Worm (Caenorhabditis elegans) whole organism, young adult: ENCODE measurements around the gene lurp-4.

Source experiments
- F23B12.7 ChIP-seq: sonication (generic microtip); optimal IDR thresholded peaks from 2 replicates; lab custom pipeline; 2017; ENCODE audit warnings: missing genetic modification characterization, mild to moderate bottlenecking, missing compliant biosample characterization, antibody characterized with exemption, moderate library complexity; ENCODE audit not compliant: insufficient read depth
- K11D2.4 ChIP-seq: fragments of 200-800 bp; sonication (Bioruptor generic); IDR thresholded peaks from 2 replicates; pipeline ENCODE4 v1.3.6; 2022; ENCODE audit warnings: missing genetic modification reagents, missing genetic modification characterization, missing compliant biosample characterization
- aptf-2 ChIP-seq: fragments of 200-800 bp; sonication (Bioruptor generic); conservative IDR thresholded peaks from 2 replicates; pipeline ENCODE4 v1.3.6; 2022; ENCODE audit warnings: missing genetic modification reagents, missing genetic modification characterization, missing compliant biosample characterization
- lsy-27 ChIP-seq: sonication (generic microtip); optimal IDR thresholded peaks from 2 replicates; lab custom pipeline; 2017; ENCODE audit warnings: missing genetic modification characterization, mild to moderate bottlenecking, missing compliant biosample characterization, antibody characterized with exemption, missing genotype, borderline replicate concordance; ENCODE audit not compliant: insufficient read depth
- mel-28 ChIP-seq: sonication (generic microtip); optimal IDR thresholded peaks from 2 replicates; lab custom pipeline; 2016; ENCODE audit warnings: borderline replicate concordance, mild to moderate bottlenecking, missing genetic modification characterization, missing compliant biosample characterization
- pha-4 ChIP-seq: fragments of 150-350 bp; sonication (generic microtip); optimal IDR thresholded peaks from 2 replicates; lab custom pipeline; 2014; ENCODE audit warnings: missing biosample characterization, missing genetic modification reagents, missing genetic modification characterization
- rpc-1 ChIP-seq, 2 experiments: fragments of 150-350 bp in 1 of 2; sonication (generic microtip) in 1 of 2; optimal IDR thresholded peaks; 2 replicates each; lab custom pipeline; 2014 to 2018; ENCODE audit warnings: missing biosample characterization in 1 of 2, missing genetic modification characterization in 1 of 2, missing genetic modification reagents in 1 of 2, missing genotype in 1 of 2
- unc-62 ChIP-seq: fragments of 150-350 bp; optimal IDR thresholded peaks from 2 replicates; lab custom pipeline; 2014; ENCODE audit warnings: missing biosample characterization, missing genetic modification reagents, missing genetic modification characterization

DNA sequence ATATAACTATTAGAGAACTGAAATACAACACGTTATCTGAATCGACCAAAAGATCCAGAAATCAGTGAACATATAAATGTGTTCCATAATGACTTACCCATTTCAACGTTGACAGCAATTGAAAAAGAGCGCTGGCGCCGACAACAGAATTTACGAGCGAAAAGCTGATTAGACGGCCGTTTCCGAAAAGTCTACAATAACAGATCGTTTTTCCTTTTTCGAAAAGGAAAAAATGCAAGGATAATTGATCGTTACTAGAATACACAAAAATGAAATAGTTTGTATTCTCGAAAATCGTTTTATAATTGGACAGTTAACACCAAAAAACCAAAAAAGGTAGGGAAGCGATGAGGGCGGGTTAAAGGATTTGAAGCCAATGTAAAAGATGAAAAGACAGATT, 38.8 kb upstream of the lurp-4 start, which contains the start of gene srr-1:
- TF ChIP-seq unc-62 (GFP tag; lab: Kevin White, UChicago) (no peak), rpc-1 (optimal IDR thresholded peaks at IDR 0.05; lab: Kevin White, UChicago) (no peak), rpc-1 (tag; optimal IDR thresholded peaks at IDR 0.05; lab: Kevin White, UChicago) (no peak), K11D2.4 (GFP tag; lab: Robert Waterston, UW) (no peak), lsy-27 (tag; lab: Kevin White, UChicago) (no peak), F23B12.7 (tag; lab: Kevin White, UChicago) (no peak), aptf-2 (no peak), pha-4 (tag; lab: Kevin White, UChicago) (no peak), mel-28 (tag; lab: Kevin White, UChicago) (no peak)
